Worm (Caenorhabditis elegans): Measurements from ENCODE around the gene rgs-6.
A peak's percentile ranks its signal among the peaks of the same experiment; 100 is the strongest.

Gene rgs-6

DNA sequence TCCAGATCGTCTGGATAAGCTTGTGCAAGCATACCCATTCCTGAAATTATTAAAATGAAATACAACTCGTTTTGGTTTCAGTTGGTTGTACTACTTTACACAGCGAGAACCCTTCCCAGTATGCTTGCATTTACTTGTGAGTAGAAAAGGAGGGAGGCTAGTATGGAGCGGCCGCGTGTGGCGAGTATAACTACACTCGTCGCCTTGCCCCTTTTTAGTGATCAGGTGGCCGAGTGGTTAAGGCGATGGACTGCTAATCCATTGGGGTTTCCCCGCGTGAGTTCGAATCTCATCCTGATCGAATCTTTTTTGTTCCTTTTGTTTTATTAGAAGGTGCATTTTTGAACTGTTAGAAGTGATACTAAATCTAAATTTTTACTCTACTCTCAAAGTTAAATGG, 25.8 kb downstream of the rgs-6 start (continued):
- TF ChIP-seq gmeb-2 (tag; optimal IDR thresholded peaks at IDR 0.05): peak; percentile 81
- no peak for TF ChIP-seq nhr-11 (tag; optimal IDR thresholded peaks at IDR 0.05)
- peak; percentile 80 for TF ChIP-seq npax-4 (tag; optimal IDR thresholded peaks at IDR 0.05)
- TF ChIP-seq elt-4 (tag; optimal IDR thresholded peaks at IDR 0.05): peak; percentile 16
- TF ChIP-seq ztf-16 (tag; optimal IDR thresholded peaks at IDR 0.05): peak; percentile 89
- TF ChIP-seq K02D7.2 (tag; optimal IDR thresholded peaks at IDR 0.05): peak; percentile 72
- TF ChIP-seq ets-4 (tag; optimal IDR thresholded peaks at IDR 0.05): peak; percentile 33
- no peak for TF ChIP-seq pag-3 (tag; optimal IDR thresholded peaks at IDR 0.05; ENCODE audit: borderline replicate concordance)
- TF ChIP-seq tbx-7 (tag; optimal IDR thresholded peaks at IDR 0.05): peak; percentile 63
- TF ChIP-seq ceh-18 (tag; optimal IDR thresholded peaks at IDR 0.05): peak; percentile 63
- no peak for TF ChIP-seq ama-1 (optimal IDR thresholded peaks at IDR 0.05)
- peak; percentile 78 for TF ChIP-seq fax-1 (tag; optimal IDR thresholded peaks at IDR 0.05)
- peak; percentile 46 for TF ChIP-seq nfya-1 (tag; optimal IDR thresholded peaks at IDR 0.05)
- TF ChIP-seq sox-4 (tag; optimal IDR thresholded peaks at IDR 0.05): peak; percentile 93
- peak; percentile 85 for TF ChIP-seq hlh-13 (GFP tag; optimal IDR thresholded peaks at IDR 0.05)
- TF ChIP-seq F13H6.1 (tag; optimal IDR thresholded peaks at IDR 0.05): peak; percentile 48
- peak; percentile 58 for TF ChIP-seq ceh-9 (tag; optimal IDR thresholded peaks at IDR 0.05)
- peak; percentile 85 for TF ChIP-seq unc-86 (tag; optimal IDR thresholded peaks at IDR 0.05)
- peak; percentile 30 for TF ChIP-seq odd-2 (tag; optimal IDR thresholded peaks at IDR 0.05)
- peak; percentile 67 for TF ChIP-seq hlh-8 (tag; optimal IDR thresholded peaks at IDR 0.05)
- TF ChIP-seq dmd-4 (tag; optimal IDR thresholded peaks at IDR 0.05; ENCODE audit: borderline replicate concordance): peak; percentile 61
- peak; percentile 65 for TF ChIP-seq ahr-1 (tag; optimal IDR thresholded peaks at IDR 0.05)
- TF ChIP-seq ceh-48 (tag; optimal IDR thresholded peaks at IDR 0.05): peak; percentile 71
- peak; percentile 89 for TF ChIP-seq unc-3 (GFP tag; conservative IDR thresholded peaks at IDR 0.05)
- TF ChIP-seq unc-3 (tag; optimal IDR thresholded peaks at IDR 0.05): peak; percentile 75
- TF ChIP-seq Y22D7AL.16 (tag; optimal IDR thresholded peaks at IDR 0.05): peak; percentile 75
- TF ChIP-seq C08G9.2 (tag; optimal IDR thresholded peaks at IDR 0.05): peak; percentile 63
- peak; percentile 76 for TF ChIP-seq ceh-14 (tag; optimal IDR thresholded peaks at IDR 0.05)
- TF ChIP-seq elt-2 (tag; optimal IDR thresholded peaks at IDR 0.05): peak; percentile 93
- TF ChIP-seq hlh-30 (tag; optimal IDR thresholded peaks at IDR 0.05; ENCODE audit: insufficient read depth): peak; percentile 57
- peak; percentile 93 for TF ChIP-seq hlh-6 (tag; optimal IDR thresholded peaks at IDR 0.05)
- TF ChIP-seq C38D4.7 (GFP tag; optimal IDR thresholded peaks at IDR 0.05): peak; percentile 84
- TF ChIP-seq ceh-31 (tag; optimal IDR thresholded peaks at IDR 0.05): peak; percentile 76
- peak; percentile 91 for TF ChIP-seq mec-3 (tag; optimal IDR thresholded peaks at IDR 0.05; ENCODE audit: borderline replicate concordance)
- peak; percentile 53 for TF ChIP-seq zip-5 (tag; optimal IDR thresholded peaks at IDR 0.05)
- peak; percentile 50 for TF ChIP-seq ceh-24 (tag; optimal IDR thresholded peaks at IDR 0.05)
- no peak for TF ChIP-seq pha-4 (tag; optimal IDR thresholded peaks at IDR 0.05)
- TF ChIP-seq ceh-22 (tag; optimal IDR thresholded peaks at IDR 0.05): no peak
- TF ChIP-seq ceh-19 (GFP tag; optimal IDR thresholded peaks at IDR 0.05): peak; percentile 91
- peak; percentile 91 for TF ChIP-seq ceh-6 (GFP tag; optimal IDR thresholded peaks at IDR 0.05)
- TF ChIP-seq syd-9 (tag; optimal IDR thresholded peaks at IDR 0.05): peak; percentile 84

DNA sequence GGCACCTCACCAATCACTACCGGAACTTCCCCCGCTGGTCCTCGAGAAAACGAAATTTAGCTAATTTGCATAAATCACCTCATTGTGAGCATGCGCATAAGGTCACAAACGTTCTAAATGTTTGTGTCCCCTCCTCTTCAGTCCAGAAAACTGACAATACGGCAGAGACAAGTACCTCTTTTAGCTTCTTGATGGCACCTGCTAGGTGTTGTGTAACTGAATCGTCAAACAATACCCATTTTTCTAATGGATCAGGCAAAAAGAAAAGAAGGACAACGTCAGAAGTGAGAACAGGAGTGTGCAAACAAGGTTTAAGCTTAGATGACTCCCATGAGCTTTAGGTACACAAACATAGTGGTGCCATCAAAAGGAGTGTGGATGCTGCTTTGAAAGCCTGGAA, 34.0 kb downstream of the rgs-6 start:
- TF ChIP-seq unc-42 (tag; optimal IDR thresholded peaks at IDR 0.05): peak; percentile 7
- TF ChIP-seq unc-86 (tag; optimal IDR thresholded peaks at IDR 0.05): no peak
- TF ChIP-seq ttx-3 (tag; optimal IDR thresholded peaks at IDR 0.05): no peak
- no peak for TF ChIP-seq lim-6 (tag; optimal IDR thresholded peaks at IDR 0.05)
- TF ChIP-seq nfya-1 (tag; optimal IDR thresholded peaks at IDR 0.05): no peak
- no peak for TF ChIP-seq madf-2 (tag; optimal IDR thresholded peaks at IDR 0.05)
